Worm (Caenorhabditis elegans): ENCODE results near the gene R01H2.4.

DNA sequence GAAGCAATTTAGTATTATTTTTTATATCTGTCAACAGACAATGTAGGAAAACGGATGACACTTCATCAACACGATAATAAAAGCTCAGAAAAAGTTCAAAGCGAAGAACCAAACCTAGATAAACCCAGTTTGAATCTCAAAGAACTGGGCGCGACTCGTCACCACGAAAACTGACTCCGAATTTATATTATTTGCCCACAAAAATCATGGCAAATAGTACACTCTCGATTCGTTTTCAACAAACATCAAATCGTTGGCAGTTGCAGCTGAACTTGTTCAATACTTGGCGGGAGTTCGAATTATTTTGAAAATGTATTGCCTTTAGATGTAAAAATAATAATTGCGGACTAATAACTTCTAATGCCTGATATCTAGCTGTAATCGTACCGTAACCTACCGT, 19.0 kb upstream of the R01H2.4 start:
- TF ChIP-seq ztf-4 (tag; optimal IDR thresholded peaks at IDR 0.05): no peak
- no peak for TF ChIP-seq lsy-2 (tag; optimal IDR thresholded peaks at IDR 0.05)
- no peak for TF ChIP-seq nhr-28 (tag; optimal IDR thresholded peaks at IDR 0.05)
- TF ChIP-seq fos-1 (tag; optimal IDR thresholded peaks at IDR 0.05): no peak
- TF ChIP-seq snpc-4 (tag; optimal IDR thresholded peaks at IDR 0.05): no peak
- TF ChIP-seq lin-35 (GFP tag; optimal IDR thresholded peaks at IDR 0.05): no peak
- TF ChIP-seq nhr-76 (tag; optimal IDR thresholded peaks at IDR 0.05): no peak
- no peak for TF ChIP-seq ces-1 (GFP tag; optimal IDR thresholded peaks at IDR 0.05)
- no peak for TF ChIP-seq pqm-1 (tag; optimal IDR thresholded peaks at IDR 0.05)
- TF ChIP-seq egl-27 (tag; optimal IDR thresholded peaks at IDR 0.05): no peak
- TF ChIP-seq elt-3 (tag; optimal IDR thresholded peaks at IDR 0.05): no peak
- TF ChIP-seq dpl-1 (GFP tag; optimal IDR thresholded peaks at IDR 0.05): peak in 1 of 3 experiments; percentile 19
- TF ChIP-seq lin-15B (tag; optimal IDR thresholded peaks at IDR 0.05): no peak
- TF ChIP-seq sptf-1 (tag; optimal IDR thresholded peaks at IDR 0.05): no peak
